Fruit fly (Drosophila melanogaster): Measurements from ENCODE around the gene mnb.

mnb gene

dm6 chrX:17814783-17815182, 72.2 kb downstream of the mnb start (continued):
- TF ChIP-seq CG13424 (tag; optimal IDR thresholded peaks at IDR 0.05), result no peak

Measured in whole organism, embryonic.